Worm (Caenorhabditis elegans): Measurements from ENCODE around the gene dct-6.

Gene dct-6

ce11 chrIII:5938013-5938412, 28.2 kb upstream of the dct-6 start (continued):
- no peak for TF ChIP-seq alr-1 (tag; optimal IDR thresholded peaks at IDR 0.05; ENCODE audit: borderline replicate concordance)
- no peak for TF ChIP-seq unc-98 (GFP tag; IDR thresholded peaks at IDR 0.05)
- TF ChIP-seq hpl-2 (GFP tag; optimal IDR thresholded peaks at IDR 0.05): no peak
- TF ChIP-seq tlp-1 (tag; optimal IDR thresholded peaks at IDR 0.05): no peak
- no peak for TF ChIP-seq sptf-1 (tag; optimal IDR thresholded peaks at IDR 0.05)
- TF ChIP-seq lin-15B (tag; optimal IDR thresholded peaks at IDR 0.05): no peak
- peak; percentile 42 for TF ChIP-seq dsc-1 (tag; optimal IDR thresholded peaks at IDR 0.05)

ce11 chrIII:5938790-5939452, 27.3 kb upstream of the dct-6 start:
- TF ChIP-seq skn-1 (tag; optimal IDR thresholded peaks at IDR 0.05) (peak; percentile 19), pqm-1 (tag; optimal IDR thresholded peaks at IDR 0.05) (no peak), nhr-85 (tag) (peak; percentile 67)

ce11 chrIII:5939453-5940296, 26.5 kb upstream of the dct-6 start, which contains the start of gene ubq-1:
Gene ubq-1, plus strand, starts transcription at chrIII:5940254.
- TF ChIP-seq nhr-19 (GFP tag; conservative IDR thresholded peaks at IDR 0.05) (0 out of 2 replicates have a peak, but pooled peaks have one; percentile 20), hlh-17 (GFP tag; optimal IDR thresholded peaks at IDR 0.05; ENCODE audit: borderline replicate concordance) (no peak), fkh-8 (tag; optimal IDR thresholded peaks at IDR 0.05) (no peak), snu-23 (GFP tag; optimal IDR thresholded peaks at IDR 0.05) (peak; percentile 1), pag-3 (tag; optimal IDR thresholded peaks at IDR 0.05; ENCODE audit: borderline replicate concordance, insufficient read depth) (no peak), rnt-1 (tag; optimal IDR thresholded peaks at IDR 0.05) (peak; percentile 18), ceh-90 (tag; optimal IDR thresholded peaks at IDR 0.05) (no peak), ztf-4 (tag; optimal IDR thresholded peaks at IDR 0.05) (peak; percentile 42), nhr-71 (tag; optimal IDR thresholded peaks at IDR 0.05) (peak; percentile 48), lin-35 (GFP tag; optimal IDR thresholded peaks at IDR 0.05) (peak in 1 of 2 experiments; percentile 15), dpl-1 (GFP tag; optimal IDR thresholded peaks at IDR 0.05) (no peak), elt-2 (tag; optimal IDR thresholded peaks at IDR 0.05) (peak; percentile 19), pqm-1 (tag; optimal IDR thresholded peaks at IDR 0.05) (no peak), efl-1 (optimal IDR thresholded peaks at IDR 0.05) (no peak), efl-1 (GFP tag; optimal IDR thresholded peaks at IDR 0.05 in 1 of 2) (peak in 1 of 2 experiments; percentile 65), mep-1 (tag; optimal IDR thresholded peaks at IDR 0.05) (peak; percentile 34), dsc-1 (tag; optimal IDR thresholded peaks at IDR 0.05) (peak; percentile 14), zip-4 (GFP tag; optimal IDR thresholded peaks at IDR 0.05) (peak; percentile 55)

ce11 chrIII:5940525-5940974, 25.7 kb upstream of the dct-6 start:
- TF ChIP-seq elt-3 (tag; optimal IDR thresholded peaks at IDR 0.05) (peak in 1 of 6 experiments; percentile 7), mdl-1 (tag; optimal IDR thresholded peaks at IDR 0.05) (peak in 1 of 2 experiments; percentile 94), elt-2 (tag; optimal IDR thresholded peaks at IDR 0.05) (no peak), dsc-1 (tag; optimal IDR thresholded peaks at IDR 0.05) (peak; percentile 24), mep-1 (tag; optimal IDR thresholded peaks at IDR 0.05) (no peak), irx-1 (tag; optimal IDR thresholded peaks at IDR 0.05) (peak; percentile 21), mef-2 (tag; optimal IDR thresholded peaks at IDR 0.05) (peak; percentile 39), lsy-2 (tag; optimal IDR thresholded peaks at IDR 0.05) (peak; percentile 37 to 69), ceh-63 (GFP tag; optimal IDR thresholded peaks at IDR 0.05) (no peak), ceh-8 (GFP tag; optimal IDR thresholded peaks at IDR 0.05) (peak; percentile 15), nhr-76 (tag; optimal IDR thresholded peaks at IDR 0.05) (no peak), nhr-77 (tag; optimal IDR thresholded peaks at IDR 0.05) (peak; percentile 3), tbx-2 (tag; optimal IDR thresholded peaks at IDR 0.05) (peak; percentile 35), lin-39 (tag; optimal IDR thresholded peaks at IDR 0.05) (no peak), ceh-88 (GFP tag; IDR thresholded peaks at IDR 0.05) (no peak), nhr-47 (tag; optimal IDR thresholded peaks at IDR 0.05) (peak; percentile 49), hlh-17 (GFP tag; optimal IDR thresholded peaks at IDR 0.05; ENCODE audit: borderline replicate concordance) (no peak), nhr-19 (GFP tag; conservative IDR thresholded peaks at IDR 0.05) (peak; percentile 55), pag-3 (tag; optimal IDR thresholded peaks at IDR 0.05; ENCODE audit: borderline replicate concordance, insufficient read depth) (no peak), lin-15B (tag; optimal IDR thresholded peaks at IDR 0.05) (no peak), ets-5 (GFP tag; IDR thresholded peaks at IDR 0.05) (no peak), egl-27 (tag; optimal IDR thresholded peaks at IDR 0.05) (no peak), xbp-1 (tag; optimal IDR thresholded peaks at IDR 0.05) (peak; percentile 49), ama-1 (optimal IDR thresholded peaks at IDR 0.05) (peak; percentile 94)

Data from whole organism, L1 larva.